Fruit fly (Drosophila melanogaster) whole organism, prepupa: ENCODE measurements around the gene witty.
A peak's percentile ranks its signal among the peaks of the same experiment; 100 is the strongest.

Experiments
- Blimp-1 ChIP-seq: fragments of 200-800 bp; sonication (Bioruptor generic); optimal IDR thresholded peaks from 3 replicates; lab custom pipeline; 2017; ENCODE audit warnings: missing biosample characterization, missing genetic modification characterization, mild to moderate bottlenecking, moderate library complexity, missing genetic modification reagents
- CG10631 ChIP-seq: fragments of 200-800 bp; sonication (Bioruptor generic); optimal IDR thresholded peaks from 2 replicates; lab custom pipeline; 2016; ENCODE audit warnings: missing biosample characterization, missing genetic modification characterization
- CG10669 ChIP-seq: fragments of 200-800 bp; sonication (Bioruptor generic); optimal IDR thresholded peaks from 3 replicates; lab custom pipeline; 2018; ENCODE audit warnings: missing biosample characterization, mild to moderate bottlenecking, missing genetic modification characterization, moderate library complexity
- CG11294 ChIP-seq: fragments of 200-800 bp; sonication (Bioruptor generic); IDR thresholded peaks from 2 replicates; pipeline ENCODE4 v1.3.6; 2022; ENCODE audit warnings: missing biosample characterization, missing genetic modification characterization
- CG11762 ChIP-seq: fragments of 200-800 bp; sonication (Bioruptor generic); optimal IDR thresholded peaks from 3 replicates; lab custom pipeline; 2016; ENCODE audit warnings: missing biosample characterization, missing genetic modification characterization; ENCODE audit not compliant: insufficient read depth
- CG11902 ChIP-seq: fragments of 200-800 bp; sonication (Bioruptor generic); optimal IDR thresholded peaks from 3 replicates; lab custom pipeline; 2016; ENCODE audit warnings: missing biosample characterization, missing genetic modification characterization
- CG15336 ChIP-seq: fragments of 200-800 bp; sonication (Bioruptor generic); IDR thresholded peaks from 2 replicates; pipeline ENCODE4 v1.3.6; 2022; ENCODE audit warnings: missing biosample characterization, missing genetic modification characterization
- CG16779 ChIP-seq: fragments of 200-800 bp; sonication (Bioruptor generic); optimal IDR thresholded peaks from 3 replicates; lab custom pipeline; 2017; ENCODE audit warnings: missing biosample characterization, mild to moderate bottlenecking, missing genetic modification characterization
- CG3032 ChIP-seq: fragments of 200-800 bp; optimal IDR thresholded peaks from 2 replicates; lab custom pipeline; 2019; ENCODE audit warnings: missing biosample characterization, mild to moderate bottlenecking, missing genetic modification characterization, moderate library complexity
- CG31627 ChIP-seq: fragments of 200-800 bp; sonication (Bioruptor generic); optimal IDR thresholded peaks from 3 replicates; lab custom pipeline; 2016; ENCODE audit warnings: missing biosample characterization, missing genetic modification characterization
- CG34406 ChIP-seq: fragments of 200-800 bp; sonication (Bioruptor generic); optimal IDR thresholded peaks from 3 replicates; lab custom pipeline; 2016; ENCODE audit warnings: missing biosample characterization, missing genetic modification characterization
- CG3919 ChIP-seq: fragments of 200-800 bp; sonication (Bioruptor generic); optimal IDR thresholded peaks from 3 replicates; lab custom pipeline; 2016; ENCODE audit warnings: missing biosample characterization, missing genetic modification characterization
- CG4318 ChIP-seq: fragments of 200-800 bp; sonication (Bioruptor generic); optimal IDR thresholded peaks from 3 replicates; lab custom pipeline; 2017; ENCODE audit warnings: missing biosample characterization, mild to moderate bottlenecking, missing genetic modification characterization
- CG6163 ChIP-seq: fragments of 200-800 bp; sonication (Bioruptor generic); IDR thresholded peaks from 3 replicates; pipeline ENCODE4 v1.3.6; 2022; ENCODE audit warnings: missing biosample characterization, missing genetic modification characterization
- CG6276 ChIP-seq: fragments of 200-800 bp; sonication (Bioruptor generic); optimal IDR thresholded peaks from 2 replicates; lab custom pipeline; 2017; ENCODE audit warnings: missing biosample characterization, mild to moderate bottlenecking, missing genetic modification characterization
- CG6792 ChIP-seq: fragments of 200-800 bp; sonication (Bioruptor generic); optimal IDR thresholded peaks from 3 replicates; lab custom pipeline; 2016; ENCODE audit warnings: missing biosample characterization, missing genetic modification characterization
- CG6854 ChIP-seq: fragments of 200-800 bp; sonication (Bioruptor generic); optimal IDR thresholded peaks from 2 replicates; lab custom pipeline; 2017; ENCODE audit warnings: missing biosample characterization, mild to moderate bottlenecking, missing genetic modification characterization
- CG8319 ChIP-seq: fragments of 200-800 bp; sonication (Bioruptor generic); optimal IDR thresholded peaks from 3 replicates; lab custom pipeline; 2016; ENCODE audit warnings: missing biosample characterization, missing genetic modification characterization
- CG8632 ChIP-seq: fragments of 200-800 bp; sonication (Bioruptor generic); optimal IDR thresholded peaks from 3 replicates; lab custom pipeline; 2016; ENCODE audit warnings: missing biosample characterization, missing genetic modification characterization
- CG9139 ChIP-seq: fragments of 200-800 bp; sonication (Bioruptor generic); optimal IDR thresholded peaks from 3 replicates; lab custom pipeline; 2017; ENCODE audit warnings: missing biosample characterization, mild to moderate bottlenecking, missing genetic modification characterization
- Eip75B ChIP-seq: fragments of 200-800 bp; sonication (Bioruptor generic); optimal IDR thresholded peaks from 3 replicates; lab custom pipeline; 2016; ENCODE audit warnings: missing biosample characterization, missing genetic modification characterization
- Eip78C ChIP-seq: fragments of 200-800 bp; sonication (Bioruptor generic); peaks from one replicate; lab custom pipeline; 2016; ENCODE audit warnings: missing biosample characterization, missing genetic modification characterization
- Eip93F ChIP-seq: fragments of 200-800 bp; sonication (Bioruptor generic); optimal IDR thresholded peaks from 2 replicates; lab custom pipeline; 2016; ENCODE audit warnings: missing biosample characterization, mild to moderate bottlenecking, missing genetic modification characterization
- Ets21C ChIP-seq: fragments of 200-800 bp; sonication (Bioruptor generic); optimal IDR thresholded peaks from 3 replicates; lab custom pipeline; 2016; ENCODE audit warnings: missing biosample characterization, missing genetic modification characterization
- Ets96B ChIP-seq: fragments of 200-800 bp; optimal IDR thresholded peaks from 2 replicates; lab custom pipeline; 2019; ENCODE audit warnings: missing biosample characterization, mild to moderate bottlenecking, missing genetic modification characterization, moderate library complexity
- Hr38 ChIP-seq: sonication (Bioruptor generic); optimal IDR thresholded peaks from 2 replicates; lab custom pipeline; 2016; ENCODE audit warnings: missing biosample characterization, missing genetic modification characterization
- Hr39 ChIP-seq: fragments of 200-800 bp; sonication (Bioruptor generic); optimal IDR thresholded peaks from 2 replicates; lab custom pipeline; 2016; ENCODE audit warnings: missing biosample characterization, missing genetic modification characterization
- Hr4 ChIP-seq: fragments of 200-800 bp; sonication (Bioruptor generic); optimal IDR thresholded peaks from 3 replicates; lab custom pipeline; 2016; ENCODE audit warnings: missing biosample characterization, missing genetic modification characterization
- Lpt ChIP-seq: fragments of 200-800 bp; sonication (Bioruptor generic); optimal IDR thresholded peaks from 3 replicates; lab custom pipeline; 2016; ENCODE audit warnings: missing biosample characterization, missing genetic modification characterization
- OdsH ChIP-seq: fragments of 200-800 bp; sonication (Bioruptor generic); optimal IDR thresholded peaks from 3 replicates; lab custom pipeline; 2016; ENCODE audit warnings: missing biosample characterization, missing genetic modification characterization
- Smox ChIP-seq: fragments of 200-800 bp; sonication (Bioruptor generic); optimal IDR thresholded peaks from 3 replicates; lab custom pipeline; 2016; ENCODE audit warnings: missing biosample characterization, missing genetic modification characterization
- Sox102F ChIP-seq: fragments of 200-800 bp; sonication (Bioruptor generic); optimal IDR thresholded peaks from 2 replicates; lab custom pipeline; 2016; ENCODE audit warnings: missing biosample characterization, mild to moderate bottlenecking, missing genetic modification characterization
- Sox15 ChIP-seq: fragments of 200-800 bp; sonication (Bioruptor generic); optimal IDR thresholded peaks from 3 replicates; lab custom pipeline; 2016; ENCODE audit warnings: missing biosample characterization, missing genetic modification characterization
- achi ChIP-seq: fragments of 200-800 bp; sonication (Bioruptor generic); optimal IDR thresholded peaks from 3 replicates; lab custom pipeline; 2016; ENCODE audit warnings: missing biosample characterization, missing genetic modification characterization
- acj6 ChIP-seq: fragments of 200-800 bp; sonication (Bioruptor generic); optimal IDR thresholded peaks from 3 replicates; lab custom pipeline; 2016; ENCODE audit warnings: missing biosample characterization, missing genetic modification characterization
- cyc ChIP-seq: fragments of 200-800 bp; sonication (Bioruptor generic); optimal IDR thresholded peaks from 3 replicates; lab custom pipeline; 2016; ENCODE audit warnings: missing biosample characterization, missing genetic modification characterization
- dac ChIP-seq: fragments of 200-800 bp; sonication (Bioruptor generic); optimal IDR thresholded peaks from 2 replicates; lab custom pipeline; 2017; ENCODE audit warnings: missing biosample characterization, mild to moderate bottlenecking, missing genetic modification characterization
- dsx ChIP-seq: fragments of 200-800 bp; optimal IDR thresholded peaks from 3 replicates; lab custom pipeline; 2019; ENCODE audit warnings: missing biosample characterization, mild to moderate bottlenecking, missing genetic modification characterization, moderate library complexity; ENCODE audit not compliant: poor library complexity, severe bottlenecking
- eg ChIP-seq: fragments of 200-800 bp; sonication (Bioruptor generic); IDR thresholded peaks from 3 replicates; pipeline ENCODE4 v1.3.6; 2022; ENCODE audit warnings: missing biosample characterization, missing genetic modification characterization
- esn ChIP-seq: fragments of 200-800 bp; sonication (Bioruptor generic); optimal IDR thresholded peaks from 2 replicates; lab custom pipeline; 2016; ENCODE audit warnings: missing biosample characterization, mild to moderate bottlenecking, missing genetic modification characterization, moderate library complexity
- fd59A ChIP-seq: fragments of 200-800 bp; sonication (Bioruptor generic); optimal IDR thresholded peaks from 2 replicates; lab custom pipeline; 2017; ENCODE audit warnings: missing biosample characterization, mild to moderate bottlenecking, missing genetic modification characterization, missing genetic modification reagents
- fkh ChIP-seq: fragments of 200-800 bp; sonication (Bioruptor generic); optimal IDR thresholded peaks from 3 replicates; lab custom pipeline; 2017; ENCODE audit warnings: missing biosample characterization, mild to moderate bottlenecking, missing genetic modification characterization, moderate library complexity
- lz ChIP-seq: fragments of 200-800 bp; sonication (Bioruptor generic); optimal IDR thresholded peaks from 3 replicates; lab custom pipeline; 2016; ENCODE audit warnings: missing biosample characterization, missing genetic modification characterization
- pdm3 ChIP-seq: fragments of 200-800 bp; sonication (Bioruptor generic); optimal IDR thresholded peaks from 3 replicates; lab custom pipeline; 2016; ENCODE audit warnings: missing biosample characterization, missing genetic modification characterization
- spab ChIP-seq: fragments of 200-800 bp; sonication (Bioruptor generic); optimal IDR thresholded peaks from 2 replicates; lab custom pipeline; 2017; ENCODE audit warnings: missing biosample characterization, mild to moderate bottlenecking, missing genetic modification characterization, missing genetic modification reagents
- svp ChIP-seq: fragments of 200-800 bp; sonication (Bioruptor generic); peaks from one replicate; lab custom pipeline; 2016; ENCODE audit warnings: missing biosample characterization, missing genetic modification characterization
- topi ChIP-seq: fragments of 200-800 bp; sonication (Bioruptor generic); optimal IDR thresholded peaks from 3 replicates; lab custom pipeline; 2016; ENCODE audit warnings: missing biosample characterization, missing genetic modification characterization
- vri ChIP-seq: fragments of 200-800 bp; sonication (Bioruptor generic); optimal IDR thresholded peaks from 3 replicates; lab custom pipeline; 2016; ENCODE audit warnings: missing biosample characterization, mild to moderate bottlenecking, missing genetic modification characterization

The witty gene

dm6 chr2L:8376717-8377116 lies 38.6 kb downstream of the witty start, which contains the start of the genes CG13390 and CG17294 (continued):
- peak; percentile 98 for TF ChIP-seq CG4318 (GFP tag; lab: Kevin White, UChicago)
- TF ChIP-seq CG10669 (GFP tag; lab: Kevin White, UChicago) = peak; percentile 100
- TF ChIP-seq Sox102F (GFP tag; lab: Kevin White, UChicago) = peak; percentile 99
- peak; percentile 98 for TF ChIP-seq lz (GFP tag; lab: Kevin White, UChicago)
- peak; percentile 99 for TF ChIP-seq Hr4 (GFP tag; lab: Kevin White, UChicago)
- TF ChIP-seq CG10631 (GFP tag; lab: Kevin White, UChicago) = peak; percentile 100
- TF ChIP-seq Ets96B = peak; percentile 99
- peak; percentile 98 for TF ChIP-seq CG31627 (GFP tag; lab: Kevin White, UChicago)

- TF ChIP-seq fd59A (GFP tag; lab: Kevin White, UChicago) (no peak), CG8632 (peak; percentile 2), acj6 (peak; percentile 37), pdm3 (peak; percentile 42), Eip93F (GFP tag; lab: Kevin White, UChicago) (peak; percentile 9), fkh (GFP tag; lab: Kevin White, UChicago) (peak; percentile 66), CG34406 (GFP tag; lab: Kevin White, UChicago) (peak; percentile 29), OdsH (peak; percentile 59), Blimp-1 (peak; percentile 64), CG4318 (GFP tag; lab: Kevin White, UChicago) (no peak), dsx (GFP tag; lab: Kevin White, UChicago) (peak; percentile 46), Smox (GFP tag; lab: Kevin White, UChicago) (peak; percentile 64), topi (GFP tag; lab: Kevin White, UChicago) (peak; percentile 44), lz (GFP tag; lab: Kevin White, UChicago) (peak; percentile 38), dac (GFP tag; lab: Kevin White, UChicago) (no peak), Hr38 (no peak), eg (GFP tag; lab: Robert Waterston, UW) (0 out of 3 replicates have a peak, but pooled peaks have one; percentile 48), CG9139 (GFP tag; lab: Kevin White, UChicago) (peak; percentile 6), esn (GFP tag; lab: Kevin White, UChicago) (peak; percentile 63), vri (GFP tag; lab: Kevin White, UChicago) (peak; percentile 71), Ets96B (peak; percentile 1), CG8319 (no peak), CG6854 (peak; percentile 5), CG6792 (GFP tag; lab: Kevin White, UChicago) (peak; percentile 16), CG11762 (GFP tag; lab: Kevin White, UChicago) (no peak), CG6276 (GFP tag; lab: Kevin White, UChicago) (no peak), CG11294 (GFP tag; lab: Robert Waterston, UW) (no peak), CG15336 (GFP tag; lab: Robert Waterston, UW) (peak; percentile 39), Eip78C (GFP tag; lab: Kevin White, UChicago) (peak; percentile 79), CG10631 (GFP tag; lab: Kevin White, UChicago) (peak; percentile 32), Ets21C (no peak), Hr4 (GFP tag; lab: Kevin White, UChicago) (peak; percentile 48), svp (peak; percentile 69), CG31627 (GFP tag; lab: Kevin White, UChicago) (peak; percentile 19), Eip75B (GFP tag; lab: Kevin White, UChicago) (peak; percentile 38), Sox15 (GFP tag; lab: Kevin White, UChicago) (peak; percentile 12), CG6163 (GFP tag; lab: Robert Waterston, UW) (peak; percentile 37; the same call in 1 of the 3 replicates), Hr39 (GFP tag; lab: Kevin White, UChicago) (peak; percentile 32), Lpt (no peak), achi (GFP tag; lab: Kevin White, UChicago) (peak; percentile 39), CG11902 (GFP tag; lab: Kevin White, UChicago) (no peak), CG16779 (tag; lab: Kevin White, UChicago) (no peak), CG10669 (GFP tag; lab: Kevin White, UChicago) (no peak), spab (GFP tag; lab: Kevin White, UChicago) (no peak), CG3032 (tag; lab: Kevin White, UChicago) (peak; percentile 8), CG3919 (peak; percentile 48), cyc (GFP tag; lab: Kevin White, UChicago) (peak; percentile 29)
Measured at dm6 chr2L:8381508-8382036, 43.5 kb downstream of the witty start, which contains the start of gene AlaRS. TSS of gene AlaRS (minus strand) at chr2L:8381764.
